Fruit fly (Drosophila melanogaster): Measurements from ENCODE around the gene sordd1.

dm6 chrX:15778846-15779245 lies 17.0 kb downstream of the sordd1 start, which contains the start of gene CG43673:
- TF ChIP-seq CG4496 (GFP tag; IDR thresholded peaks at IDR 0.05), result no peak
- no peak for TF ChIP-seq gl (tag; optimal IDR thresholded peaks at IDR 0.05)
- no peak for TF ChIP-seq CG8159 (tag; optimal IDR thresholded peaks at IDR 0.05)

Measured in whole organism, pupa.